Fruit fly (Drosophila melanogaster) whole organism, embryonic: Measurements from ENCODE around the gene Ino80.

ENCODE experiments used
- CG11504 ChIP-seq: fragments of 200-800 bp; sonication (Bioruptor generic); optimal IDR thresholded peaks from 3 replicates; lab custom pipeline; 2019; ENCODE audit warnings: missing biosample characterization, mild to moderate bottlenecking, missing genetic modification characterization, moderate library complexity
- CG11723 ChIP-seq: fragments of 200-800 bp; sonication (Bioruptor generic); optimal IDR thresholded peaks from 2 replicates; lab custom pipeline; 2017; ENCODE audit warnings: missing biosample characterization, mild to moderate bottlenecking, missing genetic modification characterization
- CG12391 ChIP-seq: fragments of 200-800 bp; sonication (Bioruptor generic); optimal IDR thresholded peaks from 3 replicates; lab custom pipeline; 2018; ENCODE audit warnings: missing biosample characterization, mild to moderate bottlenecking, missing genetic modification characterization, moderate library complexity
- CG12659 ChIP-seq: fragments of 200-800 bp; sonication (Bioruptor generic); optimal IDR thresholded peaks from 3 replicates; lab custom pipeline; 2017; ENCODE audit warnings: mild to moderate bottlenecking, missing biosample characterization, missing genetic modification reagents, missing genetic modification characterization
- CG13123 ChIP-seq: fragments of 200-800 bp; sonication (Bioruptor generic); optimal IDR thresholded peaks from 2 replicates; lab custom pipeline; 2016; ENCODE audit warnings: missing biosample characterization, missing genetic modification characterization
- CG14667 ChIP-seq: fragments of 200-800 bp; sonication (Bioruptor generic); IDR thresholded peaks from 2 replicates; pipeline ENCODE4 v1.3.6; 2022; ENCODE audit warnings: missing biosample characterization, missing genetic modification characterization
- CG14860 ChIP-seq: fragments of 200-800 bp; sonication (Bioruptor generic); IDR thresholded peaks from 3 replicates; pipeline ENCODE4 v1.3.6; 2022; ENCODE audit warnings: missing biosample characterization, missing genetic modification characterization; ENCODE audit not compliant: partially characterized antibody
- CG15269 ChIP-seq: fragments of 200-800 bp; sonication (Bioruptor generic); optimal IDR thresholded peaks from 2 replicates; lab custom pipeline; 2018; ENCODE audit warnings: missing biosample characterization, mild to moderate bottlenecking, missing genetic modification characterization, moderate library complexity
- CG16813 ChIP-seq: fragments of 200-800 bp; sonication (Bioruptor generic); IDR thresholded peaks from 3 replicates; pipeline ENCODE4 v1.3.6; 2022; ENCODE audit warnings: missing biosample characterization, missing genetic modification characterization; ENCODE audit not compliant: partially characterized antibody
- CG18262 ChIP-seq: fragments of 200-800 bp; optimal IDR thresholded peaks from 3 replicates; lab custom pipeline; 2019; ENCODE audit warnings: missing biosample characterization, mild to moderate bottlenecking, missing genetic modification characterization, moderate library complexity
- CG18619 ChIP-seq: fragments of 200-800 bp; sonication (Bioruptor generic); optimal IDR thresholded peaks from 3 replicates; lab custom pipeline; 2017; ENCODE audit warnings: missing biosample characterization, mild to moderate bottlenecking, missing genetic modification characterization
- CG2116 ChIP-seq: fragments of 200-800 bp; sonication (Bioruptor generic); optimal IDR thresholded peaks from 3 replicates; lab custom pipeline; 2018; ENCODE audit warnings: missing biosample characterization, mild to moderate bottlenecking, missing genetic modification characterization
- CG2199 ChIP-seq: fragments of 200-800 bp; sonication (Bioruptor generic); IDR thresholded peaks from 3 replicates; pipeline ENCODE4 v1.3.6; 2022; ENCODE audit warnings: missing biosample characterization, missing genetic modification characterization
- CG2875 ChIP-seq: fragments of 200-800 bp; sonication (Bioruptor generic); optimal IDR thresholded peaks from 2 replicates; lab custom pipeline; 2017; ENCODE audit warnings: missing biosample characterization, mild to moderate bottlenecking, missing genetic modification characterization, missing genetic modification reagents
- CG30020 ChIP-seq: fragments of 200-800 bp; optimal IDR thresholded peaks from 2 replicates; lab custom pipeline; 2019; ENCODE audit warnings: missing biosample characterization, mild to moderate bottlenecking, missing genetic modification characterization, moderate library complexity
- CG32532 ChIP-seq: fragments of 200-800 bp; sonication (Bioruptor generic); IDR thresholded peaks from 2 replicates; pipeline ENCODE4 v1.3.6; 2022; ENCODE audit warnings: missing biosample characterization, missing genetic modification characterization
- CG33557 ChIP-seq: fragments of 200-800 bp; sonication (Bioruptor generic); optimal IDR thresholded peaks from 2 replicates; lab custom pipeline; 2019; ENCODE audit warnings: missing biosample characterization, mild to moderate bottlenecking, missing genetic modification characterization, moderate library complexity
- CG34224 ChIP-seq: fragments of 200-800 bp; sonication (Bioruptor generic); IDR thresholded peaks from 3 replicates; pipeline ENCODE4 v1.3.6; 2022; ENCODE audit warnings: missing biosample characterization, missing genetic modification characterization; ENCODE audit not compliant: partially characterized antibody
- CG4404 ChIP-seq: fragments of 200-800 bp; sonication (Bioruptor generic); IDR thresholded peaks from 2 replicates; pipeline ENCODE4 v1.3.6; 2022; ENCODE audit warnings: missing biosample characterization, missing genetic modification characterization
- CG6791 ChIP-seq: fragments of 200-800 bp; sonication (Bioruptor generic); IDR thresholded peaks from 3 replicates; pipeline ENCODE4 v1.3.6; 2022; ENCODE audit warnings: missing biosample characterization, missing genetic modification characterization; ENCODE audit not compliant: partially characterized antibody
- CG7556 ChIP-seq: fragments of 200-800 bp; sonication (Bioruptor generic); optimal IDR thresholded peaks from 2 replicates; lab custom pipeline; 2017; ENCODE audit warnings: missing biosample characterization, mild to moderate bottlenecking, missing genetic modification characterization
- CG7928 ChIP-seq: fragments of 200-800 bp; sonication (Bioruptor generic); optimal IDR thresholded peaks from 2 replicates; lab custom pipeline; 2017; ENCODE audit warnings: missing biosample characterization, mild to moderate bottlenecking, missing genetic modification characterization
- CG8388 ChIP-seq: fragments of 200-800 bp; sonication (Bioruptor generic); optimal IDR thresholded peaks from 2 replicates; lab custom pipeline; 2019; ENCODE audit warnings: missing biosample characterization, mild to moderate bottlenecking, missing genetic modification characterization, moderate library complexity
- CTCF ChIP-seq: fragments of 200-800 bp; sonication (Bioruptor generic); optimal IDR thresholded peaks from 2 replicates; lab custom pipeline; 2017; ENCODE audit warnings: missing biosample characterization, mild to moderate bottlenecking, missing genetic modification characterization, moderate library complexity
- CrebB ChIP-seq: fragments of 200-800 bp; sonication (Bioruptor generic); optimal IDR thresholded peaks from 3 replicates; lab custom pipeline; 2018; ENCODE audit warnings: missing biosample characterization, mild to moderate bottlenecking, missing genetic modification characterization
- Dll ChIP-seq: fragments of 200-800 bp; sonication (Bioruptor generic); IDR thresholded peaks from 4 replicates; pipeline ENCODE4 v1.3.6; 2022; ENCODE audit warnings: missing biosample characterization, missing genetic modification characterization; ENCODE audit not compliant: partially characterized antibody
- Max ChIP-seq: fragments of 200-800 bp; sonication (Bioruptor generic); optimal IDR thresholded peaks from 2 replicates; lab custom pipeline; 2016; ENCODE audit warnings: missing biosample characterization, mild to moderate bottlenecking, missing genetic modification characterization
- Tbp ChIP-seq: fragments of >200 bp; optimal IDR thresholded peaks from 2 replicates; lab custom pipeline; 2018; ENCODE audit warnings: missing biosample characterization, missing genetic modification characterization
- ac ChIP-seq: fragments of 200-800 bp; sonication (Bioruptor generic); optimal IDR thresholded peaks from 3 replicates; lab custom pipeline; 2017; ENCODE audit warnings: missing biosample characterization, mild to moderate bottlenecking, missing genetic modification characterization
- ara ChIP-seq: fragments of 200-800 bp; sonication (Bioruptor generic); IDR thresholded peaks from 2 replicates; pipeline ENCODE4 v1.3.6; 2022; ENCODE audit warnings: missing biosample characterization, missing genetic modification characterization
- bbx ChIP-seq: fragments of 200-800 bp; sonication (Bioruptor generic); IDR thresholded peaks from 2 replicates; pipeline ENCODE4 v1.3.6; 2022; ENCODE audit warnings: missing biosample characterization, missing genetic modification characterization; ENCODE audit not compliant: partially characterized antibody
- chinmo ChIP-seq: fragments of 200-800 bp; sonication (Bioruptor generic); IDR thresholded peaks from 4 replicates; pipeline ENCODE4 v1.3.6; 2022; ENCODE audit warnings: missing biosample characterization, missing genetic modification characterization; ENCODE audit not compliant: partially characterized antibody
- crol ChIP-seq: fragments of 200-800 bp; sonication (Bioruptor generic); IDR thresholded peaks from 2 replicates; pipeline ENCODE4 v1.3.6; 2022; ENCODE audit warnings: missing biosample characterization, missing genetic modification characterization
- dpn ChIP-seq, 2 experiments: fragments of 200-800 bp; sonication (Bioruptor generic); optimal IDR thresholded peaks; 3 replicates each; lab custom pipeline; 2016; ENCODE audit warnings: missing biosample characterization in 2 of 2, missing genetic modification characterization in 2 of 2
- eve ChIP-seq, 2 experiments: fragments of >200 bp; optimal IDR thresholded peaks; 2 replicates each; lab custom pipeline; 2017; ENCODE audit warnings: missing biosample characterization in 2 of 2, missing genetic modification characterization in 2 of 2
- gem ChIP-seq: fragments of 200-800 bp; sonication (Bioruptor generic); optimal IDR thresholded peaks from 2 replicates; lab custom pipeline; 2019; ENCODE audit warnings: missing biosample characterization, mild to moderate bottlenecking, missing genetic modification characterization, moderate library complexity
- gfzf ChIP-seq: fragments of 200-800 bp; sonication (Bioruptor generic); optimal IDR thresholded peaks from 2 replicates; lab custom pipeline; 2016; ENCODE audit warnings: missing biosample characterization, mild to moderate bottlenecking, missing genetic modification characterization, moderate library complexity
- pita ChIP-seq: fragments of 200-800 bp; sonication (Bioruptor generic); optimal IDR thresholded peaks from 2 replicates; lab custom pipeline; 2017; ENCODE audit warnings: missing biosample characterization, mild to moderate bottlenecking, missing genetic modification characterization
- slp2 ChIP-seq: fragments of 200-800 bp; sonication (Bioruptor generic); optimal IDR thresholded peaks from 2 replicates; lab custom pipeline; 2016; ENCODE audit warnings: missing biosample characterization, missing genetic modification characterization
- twi ChIP-seq: fragments of 200-800 bp; optimal IDR thresholded peaks from 2 replicates; lab custom pipeline; 2019; ENCODE audit warnings: missing biosample characterization, mild to moderate bottlenecking, missing genetic modification characterization, moderate library complexity
- zen ChIP-seq: fragments of 200-800 bp; sonication (Bioruptor generic); optimal IDR thresholded peaks from 3 replicates; lab custom pipeline; 2018; ENCODE audit warnings: missing biosample characterization, mild to moderate bottlenecking, missing genetic modification characterization, moderate library complexity
- zfh1 ChIP-seq: fragments of 200-800 bp; sonication (Bioruptor generic); IDR thresholded peaks from 3 replicates; pipeline ENCODE4 v1.3.6; 2022; ENCODE audit warnings: missing biosample characterization, missing genetic modification characterization

Ino80 gene

dm6 chr3R:19332553-19332952 lies 70.4 kb downstream of the Ino80 start:
- TF ChIP-seq CG30020 (tag; lab: Kevin White, UChicago) (no peak), CG4404 (GFP tag; lab: Robert Waterston, UW) (no peak), twi (tag; lab: Kevin White, UChicago) (peak; percentile 90), CG2875 (GFP tag; lab: Kevin White, UChicago) (no peak)

- TF ChIP-seq CG7928 = no peak
- TF ChIP-seq CG18619 (GFP tag; lab: Kevin White, UChicago) = no peak
- TF ChIP-seq CG14667 (GFP tag; lab: Robert Waterston, UW) = no peak
- peak; percentile 95 for TF ChIP-seq zen (tag; lab: Kevin White, UChicago)
- no peak for TF ChIP-seq crol (GFP tag; lab: Robert Waterston, UW)
These were observed 70.9 kb downstream of the Ino80 start for dm6 chr3R:19332052-19332451.

dm6 chr3R:19328716-19329115 lies 74.2 kb downstream of the Ino80 start:
- TF ChIP-seq CTCF (GFP tag; lab: Kevin White, UChicago) = no peak
- TF ChIP-seq CG14860 (GFP tag; lab: Robert Waterston, UW) = 0 out of 3 replicates have a peak, but pooled peaks have one; percentile 18

- peak; percentile 77; the same call in 2 of the 3 replicates for TF ChIP-seq CG2199 (GFP tag; lab: Robert Waterston, UW)
- TF ChIP-seq CG34224 (GFP tag; lab: Robert Waterston, UW) = no peak
- peak; percentile 37; the same call in 1 of the 2 replicates for TF ChIP-seq ara (GFP tag; lab: Robert Waterston, UW)
- peak; percentile 65 for TF ChIP-seq gfzf (GFP tag; lab: Kevin White, UChicago)
- TF ChIP-seq CG33557 (GFP tag; lab: Kevin White, UChicago) = peak; percentile 27
- TF ChIP-seq CG12659 = peak; percentile 5
- no peak for TF ChIP-seq dpn (GFP tag; optimal IDR thresholded peaks at IDR 0.05; lab: Kevin White, UChicago)
- TF ChIP-seq Dll (GFP tag; lab: Robert Waterston, UW) = peak; percentile 35; the same call in 1 of the 4 replicates
- no peak for TF ChIP-seq CG8388
- TF ChIP-seq CG13123 (GFP tag; lab: Kevin White, UChicago) = no peak
- TF ChIP-seq zfh1 (GFP tag; lab: Robert Waterston, UW) = 0 out of 3 replicates have a peak, but pooled peaks have one; percentile 44
- peak; percentile 39 for TF ChIP-seq gem (tag; lab: Kevin White, UChicago)
- TF ChIP-seq CG15269 = no peak
- peak; percentile 58 for TF ChIP-seq bbx
- TF ChIP-seq CrebB = peak; percentile 5
- TF ChIP-seq Tbp (GFP tag; lab: Kevin White, UChicago) = peak; percentile 76
- TF ChIP-seq CG6791 (GFP tag; lab: Robert Waterston, UW) = peak; percentile 64; the same call in 2 of the 3 replicates
- TF ChIP-seq CG2116 (GFP tag; lab: Kevin White, UChicago) = peak; percentile 19
- TF ChIP-seq pita (GFP tag; lab: Kevin White, UChicago) = no peak
- no peak for TF ChIP-seq Max (GFP tag; lab: Kevin White, UChicago)
- peak; percentile 88; the same call in 3 of the 4 replicates for TF ChIP-seq chinmo
- peak; percentile 50 for TF ChIP-seq ac (GFP tag; lab: Kevin White, UChicago)
- TF ChIP-seq slp2 = no peak
- peak; percentile 13 for TF ChIP-seq CG11723 (GFP tag; lab: Kevin White, UChicago)
- TF ChIP-seq eve (GFP tag; optimal IDR thresholded peaks at IDR 0.05; lab: Kevin White, UChicago) = peak in 1 of 2 experiments; percentile 17
- TF ChIP-seq CG18619 (GFP tag; lab: Kevin White, UChicago) = no peak
- TF ChIP-seq CG7556 (GFP tag; lab: Kevin White, UChicago) = peak; percentile 9
- TF ChIP-seq CG11504 (tag; lab: Kevin White, UChicago) = peak; percentile 99
- TF ChIP-seq CG16813 (GFP tag; lab: Robert Waterston, UW) = peak; percentile 26; the same call in 1 of the 3 replicates
- peak; percentile 33 for TF ChIP-seq CG18262
- TF ChIP-seq CG12391 (tag; lab: Kevin White, UChicago) = peak; percentile 36
- no peak for TF ChIP-seq CG32532 (GFP tag; lab: Robert Waterston, UW)
These were observed 76.7 kb downstream of the Ino80 start, which contains the start of gene Delta for dm6 chr3R:19326043-19326805. Gene Delta, minus strand, starts transcription at chr3R:19326217.
